Worm (Caenorhabditis elegans) whole organism, L4/young adult: Measurements from ENCODE around the gene cdkr-3.

Experiments used
- W03F9.2 ChIP-seq: fragments of 150-350 bp; optimal IDR thresholded peaks from 2 replicates; lab custom pipeline; 2014; ENCODE audit warnings: missing biosample characterization, missing genetic modification characterization
- dao-5 ChIP-seq: sonication (generic microtip); optimal IDR thresholded peaks from 2 replicates; lab custom pipeline; 2016; ENCODE audit warnings: missing genotype, missing genetic modification characterization, moderate library complexity, missing compliant biosample characterization
- him-1 ChIP-seq: sonication (generic microtip); optimal IDR thresholded peaks from 2 replicates; lab custom pipeline; 2016; ENCODE audit warnings: missing genotype, missing genetic modification reagents, missing genetic modification characterization, missing compliant biosample characterization

DNA sequence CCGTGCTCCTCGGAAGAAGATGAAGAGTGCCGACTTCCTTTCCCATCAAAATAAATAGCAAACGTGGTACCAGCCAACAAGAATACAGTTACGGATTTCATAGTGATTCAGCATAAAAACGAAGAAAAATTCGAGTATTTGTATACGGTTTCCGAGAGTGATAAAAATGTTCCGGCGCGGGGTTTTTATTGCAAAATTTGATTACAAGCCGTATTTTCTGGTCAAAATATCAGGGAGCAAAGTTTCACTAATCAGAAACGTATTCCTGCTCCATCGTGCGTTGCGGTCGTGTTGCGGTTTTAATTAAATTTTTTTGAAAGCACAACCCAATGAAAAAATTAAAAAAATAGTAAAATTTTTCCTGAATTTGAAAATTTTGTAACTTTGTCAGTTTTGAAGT, 24.5 kb downstream of the cdkr-3 start, which contains the start of gene clec-261:
- TF ChIP-seq dao-5 (tag; lab: Kevin White, UChicago) (no peak), him-1 (tag; lab: Kevin White, UChicago) (no peak), W03F9.2 (tag; lab: Kevin White, UChicago) (no peak)
